Worm (Caenorhabditis elegans) whole organism, late embryonic: ENCODE data around the gene col-133.

Source experiments
- K02D7.2 ChIP-seq: sonication (generic microtip); optimal IDR thresholded peaks from 2 replicates; lab custom pipeline; 2017; ENCODE audit warnings: mild to moderate bottlenecking, missing genetic modification characterization, missing compliant biosample characterization
- Y22D7AL.16 ChIP-seq: sonication (generic microtip); optimal IDR thresholded peaks from 2 replicates; lab custom pipeline; 2016; ENCODE audit warnings: missing genetic modification characterization, missing compliant biosample characterization
- ceh-14 ChIP-seq: sonication (generic microtip); optimal IDR thresholded peaks from 2 replicates; lab custom pipeline; 2016; ENCODE audit warnings: missing genotype, missing genetic modification characterization, missing compliant biosample characterization
- ceh-18 ChIP-seq: sonication (generic microtip); optimal IDR thresholded peaks from 2 replicates; lab custom pipeline; 2016; ENCODE audit warnings: missing genetic modification characterization, missing compliant biosample characterization
- ceh-19 ChIP-seq: fragments of 200-800 bp; sonication (Bioruptor generic); optimal IDR thresholded peaks from 2 replicates; lab custom pipeline; 2018; ENCODE audit warnings: mild to moderate bottlenecking, missing genetic modification characterization, missing compliant biosample characterization
- ceh-2 ChIP-seq: sonication (generic microtip); optimal IDR thresholded peaks from 2 replicates; lab custom pipeline; 2016; ENCODE audit warnings: missing genotype, missing genetic modification characterization, missing compliant biosample characterization
- ceh-22 ChIP-seq: sonication (generic microtip); optimal IDR thresholded peaks from 2 replicates; lab custom pipeline; 2017; ENCODE audit warnings: missing biosample characterization, missing genetic modification characterization
- ceh-31 ChIP-seq: sonication (generic microtip); optimal IDR thresholded peaks from 2 replicates; lab custom pipeline; 2016; ENCODE audit warnings: missing genetic modification characterization, missing compliant biosample characterization
- ceh-34 ChIP-seq: sonication (generic microtip); optimal IDR thresholded peaks from 2 replicates; lab custom pipeline; 2016; ENCODE audit warnings: mild to moderate bottlenecking, missing genetic modification characterization, missing compliant biosample characterization
- ceh-45 ChIP-seq: fragments of 200-800 bp; sonication (Bioruptor generic); IDR thresholded peaks from 2 replicates; pipeline ENCODE4 v1.3.6; 2022; ENCODE audit warnings: missing genetic modification reagents, missing genetic modification characterization, missing compliant biosample characterization
- ceh-48 ChIP-seq: sonication (generic microtip); optimal IDR thresholded peaks from 2 replicates; lab custom pipeline; 2016; ENCODE audit warnings: missing genetic modification characterization, inconsistent platforms, missing compliant biosample characterization
- ceh-6 ChIP-seq: fragments of 200-800 bp; sonication (Bioruptor generic); optimal IDR thresholded peaks from 2 replicates; lab custom pipeline; 2018; ENCODE audit warnings: mild to moderate bottlenecking, missing genetic modification characterization, missing compliant biosample characterization
- ceh-9 ChIP-seq: sonication (generic microtip); optimal IDR thresholded peaks from 2 replicates; lab custom pipeline; 2016; ENCODE audit warnings: mild to moderate bottlenecking, missing genetic modification characterization, inconsistent platforms, missing compliant biosample characterization
- dve-1 ChIP-seq: sonication (generic microtip); optimal IDR thresholded peaks from 2 replicates; lab custom pipeline; 2017; ENCODE audit warnings: antibody characterized with exemption, mild to moderate bottlenecking, missing genetic modification characterization, missing compliant biosample characterization
- elt-2 ChIP-seq: sonication (generic microtip); optimal IDR thresholded peaks from 2 replicates; lab custom pipeline; 2016; ENCODE audit warnings: missing genetic modification reagents, missing genetic modification characterization, missing compliant biosample characterization
- fax-1 ChIP-seq: sonication (generic microtip); optimal IDR thresholded peaks from 2 replicates; lab custom pipeline; 2016; ENCODE audit warnings: missing genotype, missing genetic modification characterization, missing compliant biosample characterization
- fkh-10 ChIP-seq: fragments of 150-350 bp; optimal IDR thresholded peaks from 2 replicates; lab custom pipeline; 2014; ENCODE audit warnings: missing biosample characterization, missing genetic modification reagents, missing genetic modification characterization
- fkh-6 ChIP-seq: sonication (generic microtip); optimal IDR thresholded peaks from 2 replicates; lab custom pipeline; 2016; ENCODE audit warnings: missing genetic modification characterization, missing compliant biosample characterization
- hlh-30 ChIP-seq: sonication (generic microtip); optimal IDR thresholded peaks from 2 replicates; lab custom pipeline; 2017; ENCODE audit warnings: antibody characterized with exemption, missing genetic modification characterization, missing compliant biosample characterization; ENCODE audit not compliant: insufficient read depth
- hlh-6 ChIP-seq: sonication (generic microtip); optimal IDR thresholded peaks from 2 replicates; lab custom pipeline; 2016; ENCODE audit warnings: missing genotype, missing genetic modification characterization, missing compliant biosample characterization
- hlh-8 ChIP-seq: sonication (generic microtip); optimal IDR thresholded peaks from 2 replicates; lab custom pipeline; 2016; ENCODE audit warnings: missing genotype, missing genetic modification characterization, missing compliant biosample characterization
- madf-2 ChIP-seq: sonication (generic microtip); optimal IDR thresholded peaks from 2 replicates; lab custom pipeline; 2017; ENCODE audit warnings: missing genetic modification characterization, missing compliant biosample characterization
- mec-3 ChIP-seq: sonication (generic microtip); optimal IDR thresholded peaks from 2 replicates; lab custom pipeline; 2016; ENCODE audit warnings: borderline replicate concordance, missing genetic modification characterization, missing compliant biosample characterization
- nfya-1 ChIP-seq: sonication (generic microtip); optimal IDR thresholded peaks from 2 replicates; lab custom pipeline; 2017; ENCODE audit warnings: missing genetic modification characterization, mild to moderate bottlenecking, missing compliant biosample characterization, antibody characterized with exemption, moderate library complexity
- nhr-11 ChIP-seq: fragments of 150-350 bp; optimal IDR thresholded peaks from 2 replicates; lab custom pipeline; 2014; ENCODE audit warnings: missing biosample characterization, missing genetic modification characterization
- nhr-232 ChIP-seq: sonication (generic microtip); optimal IDR thresholded peaks from 2 replicates; lab custom pipeline; 2016; ENCODE audit warnings: missing genetic modification characterization, missing compliant biosample characterization
- pat-9 ChIP-seq: fragments of 200-800 bp; sonication (Bioruptor generic); optimal IDR thresholded peaks from 2 replicates; lab custom pipeline; 2018; ENCODE audit warnings: mild to moderate bottlenecking, missing genetic modification characterization, moderate library complexity, missing compliant biosample characterization
- pax-1 ChIP-seq: fragments of 150-350 bp; optimal IDR thresholded peaks from 2 replicates; lab custom pipeline; 2014; ENCODE audit warnings: missing biosample characterization, missing genetic modification characterization
- pha-2 ChIP-seq: sonication (generic microtip); optimal IDR thresholded peaks from 2 replicates; lab custom pipeline; 2017; ENCODE audit warnings: mild to moderate bottlenecking, missing genetic modification characterization, missing compliant biosample characterization
- rnt-1 ChIP-seq: sonication (generic microtip); optimal IDR thresholded peaks from 2 replicates; lab custom pipeline; 2016; ENCODE audit warnings: missing genetic modification characterization, missing compliant biosample characterization
- sdc-2 ChIP-seq: sonication (generic microtip); optimal IDR thresholded peaks from 2 replicates; lab custom pipeline; 2016; ENCODE audit warnings: missing genotype, missing genetic modification characterization, missing compliant biosample characterization
- sox-4 ChIP-seq: sonication (generic microtip); optimal IDR thresholded peaks from 2 replicates; lab custom pipeline; 2017; ENCODE audit warnings: mild to moderate bottlenecking, missing genetic modification characterization, inconsistent platforms, missing compliant biosample characterization
- tbx-7 ChIP-seq: sonication (generic microtip); optimal IDR thresholded peaks from 2 replicates; lab custom pipeline; 2016; ENCODE audit warnings: missing genotype, missing genetic modification characterization, missing compliant biosample characterization
- ttx-3 ChIP-seq: sonication (generic microtip); optimal IDR thresholded peaks from 2 replicates; lab custom pipeline; 2016; ENCODE audit warnings: missing genetic modification reagents, missing genetic modification characterization, missing compliant biosample characterization
- unc-55 ChIP-seq: sonication (generic microtip); optimal IDR thresholded peaks from 2 replicates; lab custom pipeline; 2017; ENCODE audit warnings: missing biosample characterization, missing genetic modification reagents, missing genetic modification characterization
- zip-5 ChIP-seq: sonication (generic microtip); optimal IDR thresholded peaks from 2 replicates; lab custom pipeline; 2016; ENCODE audit warnings: missing genetic modification characterization, missing compliant biosample characterization
- ztf-16 ChIP-seq: sonication (generic microtip); optimal IDR thresholded peaks from 2 replicates; lab custom pipeline; 2017; ENCODE audit warnings: missing genetic modification characterization, missing compliant biosample characterization

Gene col-133

DNA sequence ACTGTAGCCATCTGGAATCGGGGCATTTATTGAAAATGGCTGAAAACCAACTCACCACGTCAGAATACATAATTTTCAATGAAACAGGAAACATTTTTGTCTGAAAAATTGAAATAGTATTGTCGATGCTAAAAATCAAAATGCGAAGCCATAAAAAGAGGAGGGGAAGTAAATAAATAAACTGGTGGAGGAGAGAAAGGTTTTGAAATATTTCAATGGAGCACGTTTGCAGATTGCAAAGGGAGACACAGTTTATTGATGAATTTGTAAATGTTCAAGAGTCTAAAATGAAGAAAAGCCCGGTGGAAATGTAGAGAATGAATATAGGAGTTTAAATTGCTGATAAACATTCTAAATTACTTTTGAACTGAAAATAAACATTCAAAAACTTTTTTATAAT, 3.9 kb upstream of the col-133 start, which contains the start of gene F52B11.5:
Gene F52B11.5, minus strand, starts transcription at position 178 of the 400 bp plus-strand sequence.
- TF ChIP-seq tbx-7 (tag; lab: Kevin White, UChicago), result no peak
- TF ChIP-seq ceh-31, result no peak
- TF ChIP-seq elt-2 (tag; lab: Kevin White, UChicago), result no peak
- TF ChIP-seq rnt-1 (tag; lab: Kevin White, UChicago), result no peak
- no peak for TF ChIP-seq K02D7.2 (tag; lab: Kevin White, UChicago)
- no peak for TF ChIP-seq sox-4 (tag; lab: Kevin White, UChicago)
- TF ChIP-seq ceh-22 (tag; lab: Kevin White, UChicago), result no peak
- no peak for TF ChIP-seq ztf-16
- no peak for TF ChIP-seq hlh-8 (tag; lab: Kevin White, UChicago)
- TF ChIP-seq ceh-9 (tag; lab: Kevin White, UChicago), result no peak
- no peak for TF ChIP-seq hlh-30 (tag; lab: Kevin White, UChicago)
- no peak for TF ChIP-seq nhr-11 (tag; lab: Kevin White, UChicago)
- TF ChIP-seq ceh-6, result no peak
- TF ChIP-seq fax-1, result no peak
- TF ChIP-seq pat-9, result no peak
- no peak for TF ChIP-seq fkh-6
- TF ChIP-seq ceh-34 (tag; lab: Kevin White, UChicago), result no peak
- TF ChIP-seq, all 69 proteins: peak for 0

DNA sequence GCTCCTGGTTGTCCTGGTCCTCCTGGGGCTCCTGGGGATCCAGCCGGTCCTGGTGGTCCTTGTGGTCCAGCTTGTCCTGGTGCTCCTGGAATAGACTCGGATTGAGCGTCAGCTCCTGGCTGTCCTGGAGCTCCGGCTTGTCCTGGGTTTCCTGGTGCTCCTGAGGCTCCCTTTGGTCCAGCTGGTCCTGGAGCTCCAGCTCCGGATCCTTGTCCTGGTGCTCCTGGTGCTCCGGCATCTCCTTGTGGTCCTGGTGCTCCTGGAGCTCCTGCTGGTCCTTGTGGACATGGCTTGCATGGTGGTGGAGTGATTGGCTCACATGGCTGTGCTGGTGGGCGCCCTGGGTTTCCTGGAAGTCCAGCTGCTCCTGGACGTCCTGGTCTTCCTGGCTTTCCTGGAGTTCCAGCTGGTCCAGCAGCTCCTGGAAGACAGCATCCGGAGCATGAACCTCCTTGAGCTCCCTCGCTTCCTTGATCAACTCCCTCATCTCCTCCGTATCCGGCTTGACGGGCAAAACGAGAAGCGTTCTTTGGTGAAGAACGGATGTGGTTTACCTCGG, 537 bp downstream of the col-133 start:
- TF ChIP-seq hlh-8 (tag; lab: Kevin White, UChicago) (no peak), mec-3 (peak; percentile 21)

DNA sequence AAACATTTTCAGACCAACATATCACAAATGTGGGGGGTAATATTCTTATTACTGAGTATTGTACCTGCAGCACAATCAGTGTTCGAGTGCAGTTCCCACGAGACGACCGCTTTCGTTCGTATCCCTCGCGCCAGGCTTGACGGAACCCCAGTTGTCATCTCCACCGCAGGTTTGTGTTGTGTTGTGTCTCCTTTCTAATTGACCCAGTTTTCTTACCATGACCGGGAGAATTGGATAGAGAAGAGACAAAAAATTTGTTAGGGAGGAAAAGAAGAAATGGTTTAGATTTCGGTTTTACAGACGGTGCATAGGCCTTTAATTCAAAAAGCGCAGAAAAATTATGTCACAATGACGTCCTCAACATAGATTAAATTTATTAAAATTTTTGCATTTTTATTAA, 7.9 kb downstream of the col-133 start, which contains the start of gene noah-2:
Gene noah-2, plus strand, starts transcription at position 13 of the 400 bp plus-strand sequence.
- TF ChIP-seq unc-55 (GFP tag; lab: Kevin White, UChicago), result no peak
- no peak for TF ChIP-seq ceh-48
- TF ChIP-seq nfya-1, result no peak
- TF ChIP-seq ceh-45 (GFP tag; lab: Robert Waterston, UW), result no peak
- no peak for TF ChIP-seq ttx-3 (tag; lab: Kevin White, UChicago)
- no peak for TF ChIP-seq nhr-232 (tag; lab: Kevin White, UChicago)
- TF ChIP-seq ceh-18, result no peak
- TF ChIP-seq fax-1, result no peak
- TF ChIP-seq fkh-10 (GFP tag; lab: Kevin White, UChicago), result no peak
- TF ChIP-seq ceh-9 (tag; lab: Kevin White, UChicago), result no peak
- no peak for TF ChIP-seq pha-2 (tag; lab: Kevin White, UChicago)
- TF ChIP-seq zip-5, result no peak
- no peak for TF ChIP-seq Y22D7AL.16 (tag; lab: Kevin White, UChicago)
- no peak for TF ChIP-seq madf-2 (tag; lab: Kevin White, UChicago)

DNA sequence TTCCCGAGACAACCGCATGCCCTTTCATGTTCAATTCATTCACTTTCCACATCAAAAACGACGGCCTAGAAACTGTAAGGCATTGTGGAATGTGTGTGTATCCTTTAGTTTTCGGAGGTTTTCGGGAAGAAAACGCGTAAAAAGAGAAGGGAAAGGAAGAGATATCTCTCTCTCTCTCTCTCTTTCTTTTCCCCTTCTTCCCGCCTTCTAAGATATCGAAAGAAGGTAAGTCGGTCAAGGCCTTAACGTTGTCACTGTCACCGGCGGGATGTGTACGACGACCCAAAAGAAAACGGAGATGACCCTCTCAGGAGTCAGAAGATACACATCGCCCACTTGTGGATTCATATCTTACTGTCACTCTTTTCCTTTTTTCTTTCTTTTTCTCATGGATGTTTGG, 9.4 kb downstream of the col-133 start:
- TF ChIP-seq nfya-1 (no peak), fkh-6 (no peak), hlh-6 (no peak), zip-5 (no peak), ceh-14 (tag; lab: Kevin White, UChicago) (no peak), dve-1 (tag; lab: Kevin White, UChicago) (no peak), unc-55 (GFP tag; lab: Kevin White, UChicago) (no peak), pha-2 (tag; lab: Kevin White, UChicago) (no peak), ceh-19 (GFP tag; lab: Kevin White, UChicago) (no peak), pax-1 (tag; lab: Kevin White, UChicago) (no peak), nhr-232 (tag; lab: Kevin White, UChicago) (no peak)
- TF ChIP-seq, all 69 proteins: peak for 0

DNA sequence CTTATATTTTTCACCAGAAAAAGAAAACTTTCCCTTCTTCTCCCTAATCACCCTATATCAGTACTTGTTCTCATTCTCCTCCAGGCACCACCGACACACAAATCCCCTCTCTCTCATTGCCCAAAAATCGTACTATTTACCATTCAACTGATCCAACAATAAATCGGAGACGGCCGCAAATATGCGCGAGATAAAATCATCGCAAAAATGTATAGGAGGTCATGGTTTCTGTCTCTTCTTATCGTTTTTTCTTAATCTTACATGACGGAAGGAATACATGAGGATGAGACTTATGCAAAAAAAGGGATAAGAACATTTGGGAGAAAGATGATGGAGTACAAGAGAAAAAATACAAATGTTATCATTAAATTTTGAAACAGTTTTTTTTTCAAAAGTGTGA, 12.8 kb downstream of the col-133 start:
- TF ChIP-seq unc-55 (GFP tag; lab: Kevin White, UChicago), result no peak
- TF ChIP-seq sdc-2 (tag; lab: Kevin White, UChicago), result no peak
- no peak for TF ChIP-seq nhr-232 (tag; lab: Kevin White, UChicago)
- no peak for TF ChIP-seq ceh-2 (tag; lab: Kevin White, UChicago)
- TF ChIP-seq, all 69 proteins: peak for 0
